Worm (Caenorhabditis elegans) whole organism, early embryonic: ENCODE measurements around the gene C13A2.1.
"Not testable (repeated sequence)": the region's sequence is repeated elsewhere in the genome, so short reads cannot be mapped to it uniquely, and the experiment has no call there.

Experiments
- B0310.2 ChIP-seq: sonication (generic microtip); optimal IDR thresholded peaks from 2 replicates; lab custom pipeline; 2016; ENCODE audit warnings: mild to moderate bottlenecking, missing genetic modification characterization, missing compliant biosample characterization
- F13C5.2 ChIP-seq: sonication (generic microtip); optimal IDR thresholded peaks from 2 replicates; lab custom pipeline; 2017; ENCODE audit warnings: mild to moderate bottlenecking, missing genetic modification characterization, inconsistent platforms, missing compliant biosample characterization
- aly-1 ChIP-seq: sonication (generic microtip); optimal IDR thresholded peaks from 2 replicates; lab custom pipeline; 2016; ENCODE audit warnings: missing genetic modification characterization, missing compliant biosample characterization
- ama-1 ChIP-seq: fragments of 150-350 bp; optimal IDR thresholded peaks from 2 replicates; lab custom pipeline; 2014
- ceh-13 ChIP-seq: fragments of 200-800 bp; sonication (Bioruptor generic); optimal IDR thresholded peaks from 2 replicates; lab custom pipeline; 2018; ENCODE audit warnings: mild to moderate bottlenecking, missing genetic modification characterization, missing compliant biosample characterization
- ceh-36 ChIP-seq: sonication (generic microtip); optimal IDR thresholded peaks from 2 replicates; lab custom pipeline; 2016; ENCODE audit warnings: missing genetic modification characterization, inconsistent platforms, missing compliant biosample characterization
- ets-7 ChIP-seq: sonication (generic microtip); optimal IDR thresholded peaks from 2 replicates; lab custom pipeline; 2016; ENCODE audit warnings: missing genotype, missing genetic modification characterization, missing compliant biosample characterization
- flt-1 ChIP-seq: fragments of 200-800 bp; sonication (Bioruptor generic); IDR thresholded peaks from 2 replicates; pipeline ENCODE4 v1.3.6; 2022; ENCODE audit warnings: missing genetic modification characterization, missing compliant biosample characterization
- hmbx-1 ChIP-seq: sonication (generic microtip); optimal IDR thresholded peaks from 2 replicates; lab custom pipeline; 2016; ENCODE audit warnings: mild to moderate bottlenecking, missing genetic modification characterization, missing compliant biosample characterization
- hmg-4 ChIP-seq: fragments of 200-800 bp; sonication (Bioruptor generic); optimal IDR thresholded peaks from 2 replicates; lab custom pipeline; 2018; ENCODE audit warnings: mild to moderate bottlenecking, missing genetic modification characterization, missing compliant biosample characterization
- hnd-1 ChIP-seq: sonication (generic microtip); optimal IDR thresholded peaks from 2 replicates; lab custom pipeline; 2016; ENCODE audit warnings: missing genetic modification characterization, missing compliant biosample characterization
- pes-1 ChIP-seq: fragments of 200-800 bp; sonication (Bioruptor generic); IDR thresholded peaks from 2 replicates; pipeline ENCODE4 v1.3.6; 2022; ENCODE audit warnings: missing genetic modification reagents, missing genetic modification characterization, missing compliant biosample characterization
- scrt-1 ChIP-seq: fragments of 200-800 bp; sonication (Bioruptor generic); IDR thresholded peaks from 2 replicates; pipeline ENCODE4 v1.3.6; 2022; ENCODE audit warnings: missing genetic modification characterization, missing compliant biosample characterization
- sea-1 ChIP-seq: fragments of 200-800 bp; sonication (Bioruptor generic); conservative IDR thresholded peaks from 2 replicates; pipeline ENCODE4 v1.3.6; 2022; ENCODE audit warnings: missing genetic modification characterization, missing compliant biosample characterization
- tbx-11 ChIP-seq: fragments of 200-800 bp; sonication (Bioruptor generic); IDR thresholded peaks from 2 replicates; pipeline ENCODE4 v1.3.6; 2022; ENCODE audit warnings: missing genetic modification characterization, missing compliant biosample characterization
- tbx-37 ChIP-seq: fragments of 200-800 bp; sonication (Bioruptor generic); conservative IDR thresholded peaks from 2 replicates; pipeline ENCODE4 v1.3.6; 2022; ENCODE audit warnings: missing genetic modification reagents, missing genetic modification characterization, missing compliant biosample characterization
- tra-4 ChIP-seq: sonication (generic microtip); optimal IDR thresholded peaks from 2 replicates; lab custom pipeline; 2017; ENCODE audit warnings: missing genetic modification characterization, missing compliant biosample characterization

C13A2.1 gene

DNA sequence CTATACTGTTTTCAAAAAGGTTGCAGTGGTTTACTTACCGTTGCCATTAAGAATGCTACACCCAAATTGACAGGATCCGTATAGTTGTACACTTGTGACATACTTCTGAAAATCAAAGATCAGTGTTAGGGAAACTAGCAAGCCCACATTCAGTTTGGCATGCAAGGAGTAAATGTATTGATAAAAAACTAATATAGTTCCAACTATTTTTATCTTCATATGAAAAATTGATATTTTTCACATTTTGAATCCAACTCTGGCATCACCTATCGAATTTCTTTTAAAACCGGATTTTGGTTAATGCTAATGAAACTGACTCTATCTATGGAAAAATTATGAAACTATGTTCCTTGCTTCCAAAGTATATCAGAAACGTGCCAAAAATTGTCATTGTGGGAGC lies 36.5 kb downstream of the C13A2.1 start, which contains the start of gene srx-92:
Gene srx-92, minus strand, starts transcription at position 101 of the 400 bp plus-strand sequence.
- no peak for TF ChIP-seq ceh-13 (GFP tag; lab: Kevin White, UChicago)
- no peak for TF ChIP-seq F13C5.2 (tag; lab: Kevin White, UChicago)
- no peak for TF ChIP-seq B0310.2 (tag; lab: Kevin White, UChicago)
- TF ChIP-seq tbx-37: no peak
- TF ChIP-seq sea-1 (GFP tag; lab: Robert Waterston, UW): no peak
- no peak for TF ChIP-seq tra-4
- no peak for TF ChIP-seq hmbx-1
- TF ChIP-seq aly-1 (tag; lab: Kevin White, UChicago): no peak
- TF ChIP-seq ets-7 (tag; lab: Kevin White, UChicago): no peak
- TF ChIP-seq ama-1 (lab: Kevin White, UChicago): no peak
- TF ChIP-seq scrt-1 (GFP tag; lab: Robert Waterston, UW): no peak
- TF ChIP-seq ceh-36 (tag; lab: Kevin White, UChicago): no peak
- no peak for TF ChIP-seq flt-1 (GFP tag; lab: Robert Waterston, UW)
- TF ChIP-seq tbx-11 (GFP tag; lab: Robert Waterston, UW): no peak

- no peak for TF ChIP-seq hmbx-1
- no peak for TF ChIP-seq scrt-1 (GFP tag; lab: Robert Waterston, UW)
These were observed 38.1 kb downstream of the C13A2.1 start, which contains the start of gene F10G2.4 for ce11 chrV:7326928-7327327. TSS of gene F10G2.4 (plus strand) at chrV:7327228.

DNA sequence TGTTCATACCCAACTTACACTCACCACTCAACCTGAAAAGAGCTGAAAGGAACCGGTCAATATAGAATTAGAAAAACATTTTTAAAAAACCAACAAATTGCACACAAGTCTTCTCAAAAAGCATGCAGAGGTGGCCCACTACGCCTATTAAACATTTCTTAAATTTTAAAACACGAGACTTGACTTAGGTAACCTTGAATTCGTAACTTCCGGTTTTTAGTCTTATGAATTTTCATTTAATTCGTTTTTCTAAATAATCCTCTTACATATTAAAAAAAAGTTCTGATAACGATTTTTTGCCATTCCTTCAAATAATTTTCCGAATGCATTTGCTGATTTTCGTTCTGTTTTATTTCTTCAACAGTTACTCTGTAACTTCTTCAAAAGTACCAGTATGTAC lies 39.3 kb downstream of the C13A2.1 start, which contains the start of gene clec-7:
Gene clec-7, plus strand, starts transcription at position 301 of the 400 bp plus-strand sequence.
- TF ChIP-seq F13C5.2 (tag; lab: Kevin White, UChicago): no peak
- TF ChIP-seq ceh-36 (tag; lab: Kevin White, UChicago): no peak
- TF ChIP-seq aly-1 (tag; lab: Kevin White, UChicago): no peak
- TF ChIP-seq B0310.2 (tag; lab: Kevin White, UChicago): no peak
- no peak for TF ChIP-seq ceh-13 (GFP tag; lab: Kevin White, UChicago)
- no peak for TF ChIP-seq flt-1 (GFP tag; lab: Robert Waterston, UW)
- no peak for TF ChIP-seq tbx-37
- TF ChIP-seq ets-7 (tag; lab: Kevin White, UChicago): no peak
- TF ChIP-seq pes-1 (GFP tag; lab: Robert Waterston, UW): no peak
- TF ChIP-seq hmg-4 (GFP tag; lab: Kevin White, UChicago): no peak
- no peak for TF ChIP-seq ama-1 (lab: Kevin White, UChicago)

ce11 chrV:7330868-7331267 lies 42.1 kb downstream of the C13A2.1 start, which contains the start of gene F10G2.2:
TSS of gene F10G2.2 (plus strand) at chrV:7331168.
- no peak for TF ChIP-seq sea-1 (GFP tag; lab: Robert Waterston, UW)
- no peak for TF ChIP-seq tbx-11 (GFP tag; lab: Robert Waterston, UW)
- TF ChIP-seq hmbx-1: no peak

DNA sequence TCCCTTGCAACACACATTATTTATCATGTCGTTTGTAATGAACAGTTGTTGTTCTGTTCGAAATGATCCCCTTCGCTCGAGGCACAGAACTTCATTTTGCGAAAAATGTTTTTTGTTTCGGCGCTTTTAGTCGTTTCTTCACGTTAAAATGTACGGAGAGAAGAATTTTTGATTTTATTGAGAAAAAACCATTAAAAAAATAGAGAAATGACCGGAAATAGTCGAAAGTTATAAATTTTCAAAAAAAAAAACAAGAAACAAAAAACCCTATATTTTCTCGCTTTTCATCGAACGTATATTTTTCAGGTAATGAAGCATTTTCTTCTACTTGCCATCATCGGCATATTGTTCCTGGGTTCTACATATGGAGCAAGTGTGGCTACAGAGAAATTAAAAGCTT lies 43.5 kb downstream of the C13A2.1 start, which contains the start of gene F10G2.1:
Gene F10G2.1, plus strand, starts transcription at position 301 of the 400 bp plus-strand sequence.
- TF ChIP-seq hnd-1 (tag; lab: Kevin White, UChicago) (no peak), ceh-36 (tag; lab: Kevin White, UChicago) (no peak), sea-1 (GFP tag; lab: Robert Waterston, UW) (no peak), B0310.2 (tag; lab: Kevin White, UChicago) (no peak), pes-1 (GFP tag; lab: Robert Waterston, UW) (no peak), hmbx-1 (no peak), ets-7 (tag; lab: Kevin White, UChicago) (no peak), flt-1 (GFP tag; lab: Robert Waterston, UW) (no peak)

DNA sequence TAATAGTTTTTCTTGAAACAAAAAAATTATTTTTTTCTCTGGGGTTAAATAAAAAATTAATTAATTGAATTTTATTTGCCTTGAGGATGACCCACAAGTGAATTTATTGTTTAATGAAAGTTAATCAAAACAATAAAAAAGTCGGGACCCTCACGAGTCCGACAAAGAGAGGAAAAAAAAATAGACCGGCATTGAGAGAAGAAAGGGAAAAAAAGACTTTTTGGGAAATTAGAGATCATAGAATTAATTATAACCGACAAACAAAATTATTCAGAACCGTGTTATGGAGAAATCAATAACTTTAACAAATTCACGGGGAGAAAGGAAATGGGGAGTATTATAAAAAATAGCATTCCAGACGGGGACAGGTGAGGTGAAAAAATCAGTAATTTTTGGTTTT lies 48.4 kb downstream of the C13A2.1 start, which contains the start of gene F10G2.7:
Gene F10G2.7, minus strand, starts transcription at position 101 of the 400 bp plus-strand sequence.
- TF ChIP-seq aly-1 (tag; lab: Kevin White, UChicago); flt-1 (GFP tag; lab: Robert Waterston, UW); F13C5.2 (tag; lab: Kevin White, UChicago): not testable (repeated sequence)

DNA sequence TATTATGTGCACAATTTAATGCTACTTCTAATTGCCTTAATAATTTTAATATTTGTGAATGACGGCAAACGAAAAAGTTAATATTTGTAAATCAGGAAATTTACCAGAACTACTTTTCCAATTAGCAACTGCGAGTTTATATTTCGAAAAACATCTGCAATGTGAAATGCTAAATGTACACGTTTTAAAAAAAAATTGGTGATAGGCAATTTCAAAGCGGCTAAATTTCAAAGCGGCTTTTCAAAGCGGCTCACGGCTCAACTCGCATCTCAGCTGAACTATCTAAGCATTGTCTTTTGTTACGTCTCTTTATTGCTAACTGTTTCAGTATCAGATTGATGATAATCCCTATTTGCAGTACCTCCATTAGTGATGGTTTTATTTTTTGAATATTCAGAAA lies 51.0 kb downstream of the C13A2.1 start, which contains the start of gene srh-187:
Gene srh-187, minus strand, starts transcription at position 101 of the 400 bp plus-strand sequence.
- TF ChIP-seq ceh-13 (GFP tag; lab: Kevin White, UChicago): no peak
- TF ChIP-seq tbx-37: no peak
- no peak for TF ChIP-seq B0310.2 (tag; lab: Kevin White, UChicago)
- no peak for TF ChIP-seq ceh-36 (tag; lab: Kevin White, UChicago)
- no peak for TF ChIP-seq flt-1 (GFP tag; lab: Robert Waterston, UW)
- no peak for TF ChIP-seq hnd-1 (tag; lab: Kevin White, UChicago)
- TF ChIP-seq ama-1 (lab: Kevin White, UChicago): no peak
- TF ChIP-seq sea-1 (GFP tag; lab: Robert Waterston, UW): no peak
- TF ChIP-seq hmbx-1: no peak
